Fruit fly (Drosophila melanogaster) whole organism, embryonic: ENCODE data around the gene Hn.

Experiments
- CG11504 ChIP-seq: fragments of 200-800 bp; sonication (Bioruptor generic); optimal IDR thresholded peaks from 3 replicates; lab custom pipeline; 2019; ENCODE audit warnings: missing biosample characterization, mild to moderate bottlenecking, missing genetic modification characterization, moderate library complexity
- CG13424 ChIP-seq: fragments of 200-800 bp; sonication (Bioruptor generic); optimal IDR thresholded peaks from 2 replicates; lab custom pipeline; 2019; ENCODE audit warnings: missing biosample characterization, mild to moderate bottlenecking, missing genetic modification characterization, moderate library complexity
- CG15269 ChIP-seq: fragments of 200-800 bp; sonication (Bioruptor generic); optimal IDR thresholded peaks from 2 replicates; lab custom pipeline; 2018; ENCODE audit warnings: missing biosample characterization, mild to moderate bottlenecking, missing genetic modification characterization, moderate library complexity
- CG17359 ChIP-seq: fragments of 200-800 bp; sonication (Bioruptor generic); optimal IDR thresholded peaks from 3 replicates; lab custom pipeline; 2018; ENCODE audit warnings: missing biosample characterization, mild to moderate bottlenecking, missing genetic modification characterization, moderate library complexity
- CG17829 ChIP-seq: fragments of 200-800 bp; optimal IDR thresholded peaks from 2 replicates; lab custom pipeline; 2019; ENCODE audit warnings: missing biosample characterization, mild to moderate bottlenecking, missing genetic modification characterization, moderate library complexity
- CG1792 ChIP-seq: fragments of 200-800 bp; sonication (Bioruptor generic); optimal IDR thresholded peaks from 2 replicates; lab custom pipeline; 2016; ENCODE audit warnings: missing biosample characterization, missing genetic modification characterization
- CG1832 ChIP-seq: fragments of 200-800 bp; sonication (Bioruptor generic); optimal IDR thresholded peaks from 2 replicates; lab custom pipeline; 2017; ENCODE audit warnings: missing biosample characterization, mild to moderate bottlenecking, missing genetic modification characterization, inconsistent platforms
- CG18619 ChIP-seq: fragments of 200-800 bp; sonication (Bioruptor generic); optimal IDR thresholded peaks from 3 replicates; lab custom pipeline; 2017; ENCODE audit warnings: missing biosample characterization, mild to moderate bottlenecking, missing genetic modification characterization
- CG2120 ChIP-seq: fragments of 200-800 bp; sonication (Bioruptor generic); optimal IDR thresholded peaks from 3 replicates; lab custom pipeline; 2016; ENCODE audit warnings: missing biosample characterization, missing genetic modification characterization
- CG2678 ChIP-seq: fragments of 200-800 bp; sonication (Bioruptor generic); optimal IDR thresholded peaks from 3 replicates; lab custom pipeline; 2019; ENCODE audit warnings: missing biosample characterization, mild to moderate bottlenecking, missing genetic modification characterization, moderate library complexity
- CG30431 ChIP-seq: fragments of 200-800 bp; sonication (Bioruptor generic); optimal IDR thresholded peaks from 2 replicates; lab custom pipeline; 2017; ENCODE audit warnings: missing biosample characterization, missing genetic modification characterization
- CG32767 ChIP-seq: fragments of 200-800 bp; sonication (Bioruptor generic); IDR thresholded peaks from 2 replicates; pipeline ENCODE4 v1.3.6; 2022; ENCODE audit warnings: missing biosample characterization, missing genetic modification characterization
- CG3281 ChIP-seq: fragments of 200-800 bp; sonication (Bioruptor generic); optimal IDR thresholded peaks from 3 replicates; lab custom pipeline; 2017; ENCODE audit warnings: missing biosample characterization, mild to moderate bottlenecking, missing genetic modification characterization
- CG7372 ChIP-seq: fragments of 200-800 bp; sonication (Bioruptor generic); IDR thresholded peaks from 2 replicates; pipeline ENCODE4 v1.3.6; 2022; ENCODE audit warnings: missing biosample characterization, missing genetic modification characterization
- CG7839 ChIP-seq: fragments of 200-800 bp; sonication (Bioruptor generic); optimal IDR thresholded peaks from 3 replicates; lab custom pipeline; 2018; ENCODE audit warnings: missing biosample characterization, mild to moderate bottlenecking, missing genetic modification characterization, moderate library complexity
- CG8290 ChIP-seq, 3 experiments: fragments of 200-800 bp; sonication (Bioruptor generic); optimal IDR thresholded peaks; 2 replicates each; lab custom pipeline; 2016 to 2019; ENCODE audit warnings: missing biosample characterization in 3 of 3, missing genetic modification characterization in 3 of 3, mild to moderate bottlenecking in 2 of 3, moderate library complexity in 1 of 3
- CG9215 ChIP-seq: fragments of 200-800 bp; sonication (Bioruptor generic); IDR thresholded peaks from 2 replicates; pipeline ENCODE4 v1.3.6; 2022; ENCODE audit warnings: missing biosample characterization, missing genetic modification characterization
- CG9727 ChIP-seq: fragments of 200-800 bp; sonication (Bioruptor generic); optimal IDR thresholded peaks from 3 replicates; lab custom pipeline; 2017; ENCODE audit warnings: missing biosample characterization, mild to moderate bottlenecking, missing genetic modification characterization
- Dbx ChIP-seq: fragments of 200-800 bp; sonication (Bioruptor generic); IDR thresholded peaks from 3 replicates; pipeline ENCODE4 v1.3.6; 2022; ENCODE audit warnings: missing biosample characterization, missing genetic modification characterization
- Doc3 ChIP-seq: fragments of 200-800 bp; sonication (Bioruptor generic); IDR thresholded peaks from 3 replicates; pipeline ENCODE4 v1.3.6; 2022; ENCODE audit warnings: missing biosample characterization, missing genetic modification characterization; ENCODE audit not compliant: partially characterized antibody
- Gsc ChIP-seq: fragments of 200-800 bp; sonication (Bioruptor generic); IDR thresholded peaks from 2 replicates; pipeline ENCODE4 v1.3.6; 2022; ENCODE audit warnings: missing biosample characterization, missing genetic modification characterization
- H15 ChIP-seq: fragments of 200-800 bp; sonication (Bioruptor generic); IDR thresholded peaks from 3 replicates; pipeline ENCODE4 v1.3.6; 2022; ENCODE audit warnings: missing biosample characterization, missing genetic modification characterization
- HHEX ChIP-seq: fragments of 200-800 bp; sonication (Bioruptor generic); optimal IDR thresholded peaks from 3 replicates; lab custom pipeline; 2017; ENCODE audit warnings: missing biosample characterization, mild to moderate bottlenecking, missing genetic modification characterization, missing genetic modification reagents
- Hey ChIP-seq: fragments of 200-800 bp; sonication (Bioruptor generic); optimal IDR thresholded peaks from 3 replicates; lab custom pipeline; 2018; ENCODE audit warnings: missing biosample characterization, mild to moderate bottlenecking, missing genetic modification characterization
- Max ChIP-seq: fragments of 200-800 bp; sonication (Bioruptor generic); optimal IDR thresholded peaks from 2 replicates; lab custom pipeline; 2016; ENCODE audit warnings: missing biosample characterization, mild to moderate bottlenecking, missing genetic modification characterization
- Meics ChIP-seq: fragments of 200-800 bp; sonication (Bioruptor generic); optimal IDR thresholded peaks from 2 replicates; lab custom pipeline; 2017; ENCODE audit warnings: missing biosample characterization, mild to moderate bottlenecking, missing genetic modification characterization
- NFAT ChIP-seq: fragments of 200-800 bp; sonication (Bioruptor generic); IDR thresholded peaks from 2 replicates; pipeline ENCODE4 v1.3.6; 2022; ENCODE audit warnings: missing biosample characterization, missing genetic modification characterization
- Nf-YB ChIP-seq: fragments of 200-800 bp; sonication (Bioruptor generic); optimal IDR thresholded peaks from 3 replicates; lab custom pipeline; 2019; ENCODE audit warnings: missing biosample characterization, mild to moderate bottlenecking, missing genetic modification characterization, moderate library complexity
- Opbp ChIP-seq: fragments of 200-800 bp; sonication (Bioruptor generic); IDR thresholded peaks from 3 replicates; pipeline ENCODE4 v1.3.6; 2022; ENCODE audit warnings: missing biosample characterization, missing genetic modification characterization; ENCODE audit not compliant: partially characterized antibody
- abd-A ChIP-seq: fragments of 200-800 bp; sonication (Bioruptor generic); optimal IDR thresholded peaks from 3 replicates; lab custom pipeline; 2019; ENCODE audit warnings: missing biosample characterization, mild to moderate bottlenecking, missing genetic modification characterization, moderate library complexity
- al ChIP-seq: fragments of 200-800 bp; sonication (Bioruptor generic); IDR thresholded peaks from 2 replicates; pipeline ENCODE4 v1.3.6; 2022; ENCODE audit warnings: missing biosample characterization, missing genetic modification characterization
- ap ChIP-seq: fragments of 200-800 bp; sonication (Bioruptor generic); IDR thresholded peaks from 2 replicates; pipeline ENCODE4 v1.3.6; 2022; ENCODE audit warnings: missing biosample characterization, missing genetic modification characterization
- ato ChIP-seq: fragments of 200-800 bp; sonication (Bioruptor generic); IDR thresholded peaks from 2 replicates; pipeline ENCODE4 v1.3.6; 2022; ENCODE audit warnings: missing biosample characterization, missing genetic modification characterization; ENCODE audit not compliant: partially characterized antibody
- crc ChIP-seq: fragments of 200-800 bp; sonication (Bioruptor generic); optimal IDR thresholded peaks from 2 replicates; lab custom pipeline; 2016; ENCODE audit warnings: missing biosample characterization, missing genetic modification characterization
- cwo ChIP-seq: fragments of 200-800 bp; sonication (Bioruptor generic); optimal IDR thresholded peaks from 3 replicates; lab custom pipeline; 2017; ENCODE audit warnings: missing biosample characterization, missing genetic modification characterization, mild to moderate bottlenecking, moderate library complexity, missing genetic modification reagents
- danr ChIP-seq: fragments of 200-800 bp; sonication (Bioruptor generic); IDR thresholded peaks from 2 replicates; pipeline ENCODE4 v1.3.6; 2022; ENCODE audit warnings: missing biosample characterization, missing genetic modification characterization
- dmrt99B ChIP-seq: fragments of 200-800 bp; sonication (Bioruptor generic); optimal IDR thresholded peaks from 2 replicates; lab custom pipeline; 2018; ENCODE audit warnings: missing biosample characterization, mild to moderate bottlenecking, missing genetic modification characterization, moderate library complexity
- eve ChIP-seq, 2 experiments: fragments of >200 bp; optimal IDR thresholded peaks; 2 replicates each; lab custom pipeline; 2017; ENCODE audit warnings: missing biosample characterization in 2 of 2, missing genetic modification characterization in 2 of 2
- gem ChIP-seq: fragments of 200-800 bp; sonication (Bioruptor generic); optimal IDR thresholded peaks from 2 replicates; lab custom pipeline; 2019; ENCODE audit warnings: missing biosample characterization, mild to moderate bottlenecking, missing genetic modification characterization, moderate library complexity
- gfzf ChIP-seq: fragments of 200-800 bp; sonication (Bioruptor generic); optimal IDR thresholded peaks from 2 replicates; lab custom pipeline; 2016; ENCODE audit warnings: missing biosample characterization, mild to moderate bottlenecking, missing genetic modification characterization, moderate library complexity
- gsb-n ChIP-seq: fragments of 200-800 bp; sonication (Bioruptor generic); optimal IDR thresholded peaks from 3 replicates; lab custom pipeline; 2018; ENCODE audit warnings: missing biosample characterization, mild to moderate bottlenecking, missing genetic modification characterization
- mam ChIP-seq: fragments of 200-800 bp; sonication (Bioruptor generic); optimal IDR thresholded peaks from 3 replicates; lab custom pipeline; 2016; ENCODE audit warnings: missing biosample characterization, missing genetic modification characterization
- nom ChIP-seq: fragments of 200-800 bp; sonication (Bioruptor generic); optimal IDR thresholded peaks from 2 replicates; lab custom pipeline; 2017; ENCODE audit warnings: missing biosample characterization, missing genetic modification characterization, mild to moderate bottlenecking, moderate library complexity, missing genetic modification reagents
- odd ChIP-seq: fragments of 200-800 bp; sonication (Bioruptor generic); optimal IDR thresholded peaks from 2 replicates; lab custom pipeline; 2017; ENCODE audit warnings: missing biosample characterization, mild to moderate bottlenecking, missing genetic modification characterization
- pb ChIP-seq: fragments of 200-800 bp; sonication (Bioruptor generic); optimal IDR thresholded peaks from 3 replicates; lab custom pipeline; 2016; ENCODE audit warnings: missing biosample characterization, missing genetic modification characterization
- ranshi ChIP-seq: fragments of 200-800 bp; sonication (Bioruptor generic); IDR thresholded peaks from 2 replicates; pipeline ENCODE4 v1.3.6; 2022; ENCODE audit warnings: missing biosample characterization, missing genetic modification characterization
- sens ChIP-seq: fragments of 200-800 bp; sonication (Bioruptor generic); peaks from one replicate; lab custom pipeline; 2016; ENCODE audit warnings: missing biosample characterization, missing genetic modification characterization
- sens-2 ChIP-seq: fragments of 200-800 bp; sonication (Bioruptor generic); IDR thresholded peaks from 2 replicates; pipeline ENCODE4 v1.3.6; 2022; ENCODE audit warnings: missing biosample characterization, missing genetic modification characterization
- slbo ChIP-seq: fragments of 200-800 bp; sonication (Bioruptor generic); IDR thresholded peaks from 2 replicates; pipeline ENCODE4 v1.3.6; 2022; ENCODE audit warnings: missing biosample characterization, missing genetic modification characterization
- tap ChIP-seq: fragments of 200-800 bp; optimal IDR thresholded peaks from 3 replicates; lab custom pipeline; 2019; ENCODE audit warnings: missing biosample characterization, mild to moderate bottlenecking, missing genetic modification characterization, moderate library complexity
- yki ChIP-seq: fragments of >200 bp; optimal IDR thresholded peaks from 3 replicates; lab custom pipeline; 2018

The Hn gene

dm6 chr3L:7783383-7783782 is 23.1 kb downstream of the Hn start (continued):
- peak; percentile 4 for TF ChIP-seq CG3281 (GFP tag; lab: Kevin White, UChicago)
- no peak for TF ChIP-seq odd
- TF ChIP-seq Opbp = no peak
- TF ChIP-seq CG32767 = no peak
- peak; percentile 55 for TF ChIP-seq CG15269 (tag; lab: Kevin White, UChicago)
- no peak for TF ChIP-seq yki
- peak; percentile 46 for TF ChIP-seq Meics (GFP tag; lab: Kevin White, UChicago)
- TF ChIP-seq cwo (GFP tag; lab: Kevin White, UChicago) = no peak
- no peak for TF ChIP-seq pb (GFP tag; lab: Kevin White, UChicago)
- TF ChIP-seq ato = no peak
- TF ChIP-seq abd-A (tag; lab: Kevin White, UChicago) = no peak
- TF ChIP-seq CG1832 (GFP tag; lab: Kevin White, UChicago) = no peak
- TF ChIP-seq danr (GFP tag; lab: Robert Waterston, UW) = no peak
- 0 out of 3 replicates have a peak, but pooled peaks have one; percentile 18 for TF ChIP-seq H15
- no peak for TF ChIP-seq CG7372 (GFP tag; lab: Robert Waterston, UW)
- peak; percentile 47 for TF ChIP-seq CG7839 (tag; lab: Kevin White, UChicago)
- TF ChIP-seq sens-2 (GFP tag; lab: Robert Waterston, UW) = no peak
- peak; percentile 32 for TF ChIP-seq CG17359 (tag; lab: Kevin White, UChicago)
- TF ChIP-seq CG2678 (tag; lab: Kevin White, UChicago) = peak; percentile 24
- TF ChIP-seq ap (GFP tag; lab: Robert Waterston, UW) = 0 out of 2 replicates have a peak, but pooled peaks have one; percentile 25
- no peak for TF ChIP-seq NFAT (GFP tag; lab: Robert Waterston, UW)
- TF ChIP-seq ranshi (GFP tag; lab: Robert Waterston, UW) = peak; percentile 33; the same call in 1 of the 2 replicates
- peak; percentile 16 for TF ChIP-seq tap (tag; lab: Kevin White, UChicago)
- peak in 1 of 2 experiments; percentile 24 for TF ChIP-seq eve (GFP tag; optimal IDR thresholded peaks at IDR 0.05; lab: Kevin White, UChicago)
- no peak for TF ChIP-seq Doc3 (GFP tag; lab: Robert Waterston, UW)
- TF ChIP-seq gsb-n (tag; lab: Kevin White, UChicago) = no peak
- TF ChIP-seq Hey (tag; lab: Kevin White, UChicago) = no peak
- TF ChIP-seq CG2120 (GFP tag; lab: Kevin White, UChicago) = peak; percentile 42
- peak; percentile 8 for TF ChIP-seq Max
- TF ChIP-seq crc (GFP tag; lab: Kevin White, UChicago) = no peak
- TF ChIP-seq Dbx (GFP tag; lab: Robert Waterston, UW) = peak; percentile 29; the same call in 1 of the 3 replicates
- peak; percentile 8; the same call in 1 of the 2 replicates for TF ChIP-seq al (GFP tag; lab: Robert Waterston, UW)
- no peak for TF ChIP-seq Gsc (GFP tag; lab: Robert Waterston, UW)
- no peak for TF ChIP-seq Nf-YB
- no peak for TF ChIP-seq CG30431 (GFP tag; lab: Kevin White, UChicago)
- TF ChIP-seq sens (GFP tag; lab: Kevin White, UChicago) = no peak
- no peak for TF ChIP-seq CG9215 (GFP tag; lab: Robert Waterston, UW)
- no peak for TF ChIP-seq CG18619 (GFP tag; lab: Kevin White, UChicago)
- no peak for TF ChIP-seq gfzf (GFP tag; lab: Kevin White, UChicago)
- TF ChIP-seq gem = peak; percentile 44
- peak; percentile 55 for TF ChIP-seq dmrt99B
- peak; percentile 17 for TF ChIP-seq mam
- TF ChIP-seq slbo (GFP tag; lab: Robert Waterston, UW) = peak; percentile 72
- peak; percentile 47 for TF ChIP-seq CG11504 (tag; lab: Kevin White, UChicago)
- no peak for TF ChIP-seq nom (GFP tag; lab: Kevin White, UChicago)
- TF ChIP-seq CG17829 (tag; lab: Kevin White, UChicago) = no peak
- TF ChIP-seq CG8290 (GFP tag; optimal IDR thresholded peaks at IDR 0.05; lab: Kevin White, UChicago) = no peak
- TF ChIP-seq CG8290 (tag; optimal IDR thresholded peaks at IDR 0.05; lab: Kevin White, UChicago) = peak in 1 of 2 experiments; percentile 38
- TF ChIP-seq CG13424 = peak; percentile 14
- TF ChIP-seq HHEX (GFP tag; lab: Kevin White, UChicago) = no peak
- TF ChIP-seq CG9727 (GFP tag; lab: Kevin White, UChicago) = peak; percentile 10
- TF ChIP-seq CG1792 (GFP tag; lab: Kevin White, UChicago) = no peak
